Worm (Caenorhabditis elegans): Measurements from ENCODE around the gene msp-79.

DNA sequence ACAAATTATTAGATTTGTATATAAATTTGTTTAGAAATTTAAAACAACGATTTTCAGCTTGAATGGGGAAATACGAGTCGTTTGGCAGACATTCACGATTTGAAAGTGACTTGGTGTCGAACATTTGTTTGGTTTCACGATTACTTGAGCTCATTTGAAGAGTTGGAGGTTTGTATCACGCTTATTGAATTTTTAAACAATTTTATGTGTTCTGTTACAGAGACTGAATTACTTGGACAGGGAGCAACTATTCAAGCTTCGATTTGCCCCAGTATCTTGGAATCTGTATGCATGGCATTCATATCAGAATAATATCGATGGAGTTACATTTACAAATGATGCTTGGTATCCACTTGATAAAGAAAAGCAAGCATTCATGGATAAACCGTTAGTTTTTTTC lies 39.7 kb downstream of the msp-79 start:
- TF ChIP-seq hlh-30 (tag; optimal IDR thresholded peaks at IDR 0.05; ENCODE audit: insufficient read depth) (no peak), ama-1 (optimal IDR thresholded peaks at IDR 0.05) (no peak), ceh-30 (tag; optimal IDR thresholded peaks at IDR 0.05) (no peak), pha-4 (tag; optimal IDR thresholded peaks at IDR 0.05) (no peak), fkh-10 (GFP tag; optimal IDR thresholded peaks at IDR 0.05) (no peak), ceh-18 (tag; optimal IDR thresholded peaks at IDR 0.05) (no peak), sox-4 (tag; optimal IDR thresholded peaks at IDR 0.05) (no peak), nhr-11 (tag; optimal IDR thresholded peaks at IDR 0.05) (no peak), dve-1 (tag; optimal IDR thresholded peaks at IDR 0.05) (no peak), ceh-6 (GFP tag; optimal IDR thresholded peaks at IDR 0.05) (no peak), fkh-6 (tag; optimal IDR thresholded peaks at IDR 0.05) (no peak)
